Worm (Caenorhabditis elegans): ENCODE measurements around the gene T26C11.9.
A peak's percentile ranks its signal among the peaks of the same experiment; 100 is the strongest.

The T26C11.9 gene

DNA sequence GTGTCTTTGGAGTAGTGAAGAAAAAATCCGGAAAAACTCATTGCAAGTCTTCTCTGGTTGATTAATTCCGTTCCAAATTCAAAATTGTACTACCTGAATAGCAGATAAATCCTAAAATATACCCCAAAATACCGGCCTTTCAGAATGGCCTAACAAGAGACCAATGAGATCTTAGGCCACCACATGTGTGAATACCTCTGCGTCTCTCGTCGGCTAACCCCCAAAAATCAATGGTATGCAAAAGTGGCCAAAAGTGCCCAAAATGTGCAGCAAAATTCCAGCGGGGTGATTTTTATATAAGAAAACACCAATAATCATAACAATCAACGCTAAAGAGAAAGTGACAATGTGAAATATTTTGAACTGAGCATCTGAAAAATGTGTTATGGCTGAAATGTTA is at the start of gene T26C11.9:
Gene T26C11.9 (minus strand): TSS at position 254 of the 400 bp plus-strand sequence.
- TF ChIP-seq unc-98 (GFP tag; IDR thresholded peaks at IDR 0.05) (no peak), ceh-90 (tag; optimal IDR thresholded peaks at IDR 0.05) (peak; percentile 67), nhr-90 (tag; optimal IDR thresholded peaks at IDR 0.05; ENCODE audit: poor library complexity) (peak; percentile 31), ceh-63 (GFP tag; optimal IDR thresholded peaks at IDR 0.05) (no peak), nhr-20 (tag; optimal IDR thresholded peaks at IDR 0.05) (no peak), hlh-17 (GFP tag; optimal IDR thresholded peaks at IDR 0.05; ENCODE audit: borderline replicate concordance) (no peak), nhr-237 (tag; optimal IDR thresholded peaks at IDR 0.05) (no peak), sup-37 (GFP tag; optimal IDR thresholded peaks at IDR 0.05) (no peak), unc-86 (tag; optimal IDR thresholded peaks at IDR 0.05) (no peak), irx-1 (tag; optimal IDR thresholded peaks at IDR 0.05) (peak; percentile 17), ztf-11 (tag; optimal IDR thresholded peaks at IDR 0.05) (peak in 1 of 2 experiments; percentile 20), C34B4.2 (tag; optimal IDR thresholded peaks at IDR 0.05) (no peak), efl-1 (optimal IDR thresholded peaks at IDR 0.05) (peak; percentile 27 to 34), efl-1 (GFP tag; optimal IDR thresholded peaks at IDR 0.05 in 1 of 2) (peak; percentile 36 to 85), pqm-1 (tag; optimal IDR thresholded peaks at IDR 0.05) (no peak), ceh-88 (GFP tag; IDR thresholded peaks at IDR 0.05) (no peak), lin-35 (GFP tag; optimal IDR thresholded peaks at IDR 0.05) (peak; percentile 35 to 40), tlp-1 (tag; optimal IDR thresholded peaks at IDR 0.05) (no peak), nhr-12 (tag; optimal IDR thresholded peaks at IDR 0.05) (no peak), aly-2 (tag; optimal IDR thresholded peaks at IDR 0.05) (no peak), mef-2 (tag; optimal IDR thresholded peaks at IDR 0.05) (no peak), snu-23 (GFP tag; optimal IDR thresholded peaks at IDR 0.05) (peak; percentile 23), elt-3 (tag; optimal IDR thresholded peaks at IDR 0.05) (no peak), nhr-84 (tag; optimal IDR thresholded peaks at IDR 0.05) (no peak), fkh-10 (GFP tag; optimal IDR thresholded peaks at IDR 0.05) (no peak), elt-2 (tag; optimal IDR thresholded peaks at IDR 0.05) (no peak), vab-15 (tag; optimal IDR thresholded peaks at IDR 0.05) (peak; percentile 10), isw-1 (GFP tag; IDR thresholded peaks at IDR 0.05) (no peak), aha-1 (tag; optimal IDR thresholded peaks at IDR 0.05) (no peak), efl-3 (GFP tag; optimal IDR thresholded peaks at IDR 0.05) (no peak), lir-3 (tag; optimal IDR thresholded peaks at IDR 0.05; ENCODE audit: poor library complexity) (peak; percentile 65), blmp-1 (tag; optimal IDR thresholded peaks at IDR 0.05) (no peak), pag-3 (tag; optimal IDR thresholded peaks at IDR 0.05; ENCODE audit: borderline replicate concordance, insufficient read depth) (no peak), mab-9 (GFP tag; IDR thresholded peaks at IDR 0.05) (no peak), jun-1 (tag; optimal IDR thresholded peaks at IDR 0.05) (peak; percentile 7), xbp-1 (tag; optimal IDR thresholded peaks at IDR 0.05) (peak; percentile 16), Y116A8C.19 (tag; optimal IDR thresholded peaks at IDR 0.05; ENCODE audit: borderline replicate concordance) (no peak), sptf-1 (tag; optimal IDR thresholded peaks at IDR 0.05) (no peak), ets-5 (GFP tag; IDR thresholded peaks at IDR 0.05) (no peak), grh-1 (GFP tag; IDR thresholded peaks at IDR 0.05) (peak; percentile 25; the same call in 1 of the 2 replicates), ama-1 (optimal IDR thresholded peaks at IDR 0.05) (no peak), lin-14 (GFP tag; optimal IDR thresholded peaks at IDR 0.05) (peak; percentile 35), dsc-1 (tag; optimal IDR thresholded peaks at IDR 0.05) (peak; percentile 15), unc-130 (tag; optimal IDR thresholded peaks at IDR 0.05) (no peak), nhr-85 (tag) (peak; percentile 66), ztf-4 (tag; optimal IDR thresholded peaks at IDR 0.05) (no peak), swsn-7 (tag; optimal IDR thresholded peaks at IDR 0.05) (peak; percentile 11), zag-1 (tag; optimal IDR thresholded peaks at IDR 0.05) (no peak), fkh-4 (tag; optimal IDR thresholded peaks at IDR 0.05; ENCODE audit: borderline replicate concordance) (no peak), fos-1 (tag; optimal IDR thresholded peaks at IDR 0.05) (no peak), hpl-2 (GFP tag; optimal IDR thresholded peaks at IDR 0.05) (no peak), ceh-82 (tag; optimal IDR thresholded peaks at IDR 0.05) (peak in 2 of 3 experiments; percentile 2 to 21), dpl-1 (GFP tag; optimal IDR thresholded peaks at IDR 0.05) (peak; percentile 17 to 25 (median 22)), lin-15B (tag; optimal IDR thresholded peaks at IDR 0.05) (peak; percentile 59)
